Worm (Caenorhabditis elegans) whole organism, L3 larva: ENCODE measurements around the gene T24E12.1.

ENCODE experiments used
- ceh-16 ChIP-seq: sonication (generic microtip); optimal IDR thresholded peaks from 2 replicates; lab custom pipeline; 2017; ENCODE audit warnings: missing biosample characterization, missing genetic modification characterization
- daf-12 ChIP-seq: fragments of 150-350 bp; optimal IDR thresholded peaks from 2 replicates; lab custom pipeline; 2014; ENCODE audit warnings: missing biosample characterization, missing genetic modification reagents, missing genetic modification characterization
- elt-1 ChIP-seq: fragments of 150-350 bp; optimal IDR thresholded peaks from 2 replicates; lab custom pipeline; 2014; ENCODE audit warnings: missing biosample characterization, missing genetic modification characterization
- lin-39 ChIP-seq: fragments of 150-350 bp; optimal IDR thresholded peaks from 2 replicates; lab custom pipeline; 2018; ENCODE audit warnings: missing biosample characterization, missing genetic modification reagents, missing genetic modification characterization
- nhr-43 ChIP-seq: sonication (generic microtip); optimal IDR thresholded peaks from 2 replicates; lab custom pipeline; 2016; ENCODE audit warnings: mild to moderate bottlenecking, missing genetic modification characterization, missing compliant biosample characterization; ENCODE audit not compliant: poor library complexity, severe bottlenecking
- nhr-76 ChIP-seq: fragments of 150-350 bp; sonication (generic microtip); optimal IDR thresholded peaks from 5 replicates; lab custom pipeline; 2014; ENCODE audit warnings: missing biosample characterization, missing genetic modification characterization
- nhr-77 ChIP-seq: fragments of 150-350 bp; optimal IDR thresholded peaks from 2 replicates; lab custom pipeline; 2014; ENCODE audit warnings: missing biosample characterization, missing genetic modification characterization
- pqm-1 ChIP-seq: fragments of 150-350 bp; optimal IDR thresholded peaks from 2 replicates; lab custom pipeline; 2017; ENCODE audit warnings: missing biosample characterization, missing genetic modification characterization, inconsistent platforms

DNA sequence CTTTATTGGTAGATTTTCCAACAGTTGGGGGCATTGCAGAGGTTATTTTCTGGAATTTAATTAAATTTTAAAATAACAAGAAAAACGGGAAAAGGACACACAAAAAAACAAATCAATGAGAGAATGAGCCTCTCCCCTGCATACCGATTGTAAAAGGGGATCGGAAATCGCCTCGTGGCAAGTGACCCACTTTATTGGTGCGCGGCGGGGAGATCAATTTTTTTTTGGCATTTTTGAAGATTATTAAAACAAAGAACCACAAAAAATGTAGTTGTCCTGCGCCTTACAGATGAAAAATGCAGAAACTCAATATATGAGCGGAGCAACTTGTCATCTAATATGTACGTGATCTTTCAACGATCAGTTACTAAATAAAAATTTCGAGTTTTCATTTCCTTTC lies 35.9 kb downstream of the T24E12.1 start, which contains the start of gene F54D10.7:
- no peak for TF ChIP-seq ceh-16
- TF ChIP-seq elt-1 (tag; lab: Kevin White, UChicago), result no peak
- TF ChIP-seq lin-39 (tag; lab: Kevin White, UChicago), result no peak
- no peak for TF ChIP-seq nhr-43 (tag; lab: Kevin White, UChicago)
- no peak for TF ChIP-seq nhr-77 (tag; lab: Kevin White, UChicago)
- no peak for TF ChIP-seq pqm-1 (tag; lab: Kevin White, UChicago)
- no peak for TF ChIP-seq nhr-76
- no peak for TF ChIP-seq daf-12
